Fruit fly (Drosophila melanogaster) whole organism, larva: ENCODE results near the gene plum.

Source experiments
- noc ChIP-seq: fragments of 200-800 bp; sonication (Bioruptor generic); optimal IDR thresholded peaks from 3 replicates; lab custom pipeline; 2019; ENCODE audit warnings: missing biosample characterization, mild to moderate bottlenecking, missing genetic modification characterization, moderate library complexity

The plum gene

DNA sequence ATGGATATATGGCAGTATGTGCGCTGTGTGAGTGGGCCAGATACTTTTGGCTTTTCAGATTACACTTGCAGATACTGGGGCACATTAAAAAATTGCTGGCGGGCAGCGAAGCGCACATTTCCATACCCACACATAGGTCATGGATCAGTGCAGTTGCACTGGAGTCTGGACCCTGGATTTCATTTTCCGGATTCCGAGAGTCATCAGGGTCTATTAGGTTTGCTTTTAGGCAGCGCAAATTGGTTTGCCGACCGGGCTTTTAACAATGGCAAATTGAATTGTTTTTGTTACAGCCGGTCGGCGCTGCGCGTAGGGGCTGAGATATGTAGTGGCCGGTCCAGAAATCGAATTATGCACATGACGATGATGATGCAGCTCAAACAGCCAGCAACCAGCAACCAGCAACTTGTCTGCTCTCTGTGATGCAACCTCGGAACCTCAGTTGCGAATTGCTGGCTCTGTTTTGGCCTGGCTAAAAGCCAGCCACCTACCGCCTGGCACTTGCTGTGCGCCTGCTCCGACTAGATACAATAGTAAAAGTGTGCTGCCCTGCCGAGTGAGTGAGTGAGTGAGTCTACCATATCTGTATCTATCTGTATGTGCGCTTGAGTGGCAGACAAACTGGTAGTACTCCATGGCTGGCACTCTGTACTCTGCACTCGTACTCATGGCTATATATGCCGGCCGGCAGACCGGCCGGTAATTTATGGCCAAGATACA is 7.9 kb upstream of the plum start:
- TF ChIP-seq noc: no peak

DNA sequence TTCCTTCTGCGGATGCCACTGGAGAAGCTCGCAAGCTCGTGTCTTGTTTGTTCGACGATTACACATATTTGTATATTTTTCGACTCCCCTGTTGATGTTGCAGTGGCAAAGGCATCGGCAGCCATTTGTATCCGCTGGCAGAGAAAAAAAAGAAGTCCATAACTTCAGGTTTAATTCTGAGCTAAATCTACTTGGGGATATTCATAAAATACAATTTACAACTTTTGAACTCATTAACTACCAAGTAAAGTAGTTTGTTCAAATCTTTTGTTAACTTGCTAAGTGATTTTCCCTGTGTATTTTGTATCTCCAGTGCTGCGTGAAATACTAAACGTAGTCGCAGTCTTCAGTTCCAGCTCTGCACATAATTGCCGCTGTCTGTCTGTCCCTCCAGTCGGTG is 7.1 kb upstream of the plum start:
- no peak for TF ChIP-seq noc

DNA sequence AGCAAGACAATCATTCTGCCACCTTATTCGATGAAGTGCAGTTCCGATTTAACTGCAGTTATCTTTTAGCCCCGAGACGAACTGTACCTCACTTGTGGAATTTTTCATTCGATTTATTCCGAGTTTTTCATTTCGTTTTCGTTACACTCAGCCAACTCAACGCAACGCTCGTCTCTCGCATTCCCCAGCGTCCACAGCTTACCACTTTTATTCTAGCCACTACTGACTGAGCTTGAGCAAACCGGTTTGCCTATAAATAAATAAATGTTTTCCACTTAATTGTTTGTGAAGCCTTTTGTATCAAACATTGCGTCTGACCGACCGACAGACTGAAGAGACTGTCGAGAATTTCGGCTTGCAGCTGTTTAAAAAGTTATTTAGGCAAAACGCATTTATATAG is 6.3 kb upstream of the plum start:
- TF ChIP-seq noc: no peak

DNA sequence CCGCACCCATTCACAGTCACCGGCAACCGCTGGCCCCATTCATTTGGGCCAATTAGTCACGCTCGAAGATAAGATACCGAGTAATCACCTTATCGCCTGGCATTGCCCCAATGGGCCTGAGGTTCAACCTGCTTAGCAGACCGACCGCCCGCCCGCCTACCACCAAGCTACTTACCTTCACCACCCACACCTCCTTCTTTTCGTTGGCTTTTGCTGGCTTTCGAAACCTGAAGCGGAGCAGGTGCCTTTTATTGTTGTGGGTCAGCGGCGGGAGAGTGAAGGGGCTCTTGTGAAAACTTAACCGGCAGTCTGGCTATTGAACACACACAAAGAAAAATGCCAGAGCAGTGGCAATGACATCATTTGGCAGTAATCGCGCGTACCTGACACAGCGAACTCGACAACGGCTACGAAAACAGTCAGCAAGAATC is 5.4 kb upstream of the plum start:
- peak; percentile 49 for TF ChIP-seq noc

DNA sequence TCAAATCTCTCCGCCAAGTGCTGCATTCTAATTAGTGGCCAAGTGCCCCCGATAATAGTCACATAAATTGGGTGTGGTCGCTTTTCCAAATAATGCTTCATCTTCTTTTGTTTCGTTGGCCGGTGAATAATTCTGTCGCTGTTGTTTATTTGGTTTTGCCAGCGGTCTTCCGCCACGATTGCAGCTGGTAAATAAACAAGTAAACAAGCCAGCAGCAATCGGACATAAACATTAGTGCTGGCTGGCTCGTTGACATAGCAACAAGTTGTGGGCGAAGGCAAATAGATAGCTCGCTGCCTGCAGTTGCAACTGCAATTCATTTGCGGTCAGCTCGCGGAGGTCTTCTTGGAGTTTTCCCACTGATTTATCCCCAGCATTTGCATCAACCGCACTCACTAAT is 4.1 kb upstream of the plum start:
- TF ChIP-seq noc: no peak

DNA sequence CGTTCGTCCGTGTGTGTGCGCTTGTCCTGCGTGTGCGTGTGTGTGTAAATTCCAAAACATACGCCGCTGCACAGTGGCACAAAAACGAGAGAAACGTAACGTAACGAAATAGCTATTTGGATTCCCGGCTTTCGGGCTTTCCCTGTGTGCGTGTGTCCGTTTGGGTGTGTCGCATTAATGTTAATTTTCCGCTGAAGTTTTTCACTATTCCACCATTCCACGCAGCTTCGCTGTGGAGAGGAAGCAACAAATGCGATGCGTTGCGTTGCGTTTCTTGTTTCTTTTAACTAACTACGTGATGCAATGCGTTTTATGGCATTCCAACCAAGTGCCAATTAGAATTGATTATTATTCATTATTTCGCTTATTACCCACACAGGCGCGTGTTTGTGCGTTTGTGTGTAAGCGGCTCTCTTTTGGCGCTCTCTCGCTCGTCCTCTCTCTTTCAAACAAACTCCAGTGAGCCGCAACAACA is 1.8 kb upstream of the plum start:
- no peak for TF ChIP-seq noc

DNA sequence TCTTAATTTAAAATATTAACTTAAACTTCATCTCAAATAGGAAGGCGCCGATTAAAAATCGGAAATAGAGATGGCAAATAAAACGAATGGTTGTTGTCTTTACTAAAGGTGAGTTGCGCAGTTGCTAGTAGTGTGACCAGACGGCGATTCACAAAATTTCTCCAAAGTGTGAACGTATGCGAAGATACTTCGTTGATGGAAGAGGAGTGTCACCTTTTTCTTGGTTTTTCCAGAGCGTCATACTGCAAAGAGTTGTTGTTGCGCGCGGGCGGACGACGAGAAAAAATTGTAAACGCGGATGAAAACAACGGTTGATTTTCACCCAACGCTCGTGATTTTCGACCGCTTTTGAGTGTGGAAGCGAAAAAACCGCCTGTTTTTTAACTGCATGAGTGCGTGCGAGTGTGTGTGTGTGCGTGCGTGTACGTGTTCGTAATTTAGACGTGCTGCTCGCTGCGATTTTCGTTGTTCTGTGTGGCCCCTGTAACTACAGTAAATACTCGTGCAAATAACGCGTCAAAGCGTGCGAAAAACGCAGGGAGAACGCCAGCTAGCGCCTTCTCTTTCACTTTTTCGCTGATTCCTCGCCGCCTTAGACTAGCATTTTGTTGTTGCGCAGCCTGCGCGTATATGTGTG is 1.2 kb upstream of the plum start, which contains the start of gene scrib:
scrib (plus strand) TSS at position 241 of the 637 bp plus-strand sequence.
- peak; percentile 1 for TF ChIP-seq noc

DNA sequence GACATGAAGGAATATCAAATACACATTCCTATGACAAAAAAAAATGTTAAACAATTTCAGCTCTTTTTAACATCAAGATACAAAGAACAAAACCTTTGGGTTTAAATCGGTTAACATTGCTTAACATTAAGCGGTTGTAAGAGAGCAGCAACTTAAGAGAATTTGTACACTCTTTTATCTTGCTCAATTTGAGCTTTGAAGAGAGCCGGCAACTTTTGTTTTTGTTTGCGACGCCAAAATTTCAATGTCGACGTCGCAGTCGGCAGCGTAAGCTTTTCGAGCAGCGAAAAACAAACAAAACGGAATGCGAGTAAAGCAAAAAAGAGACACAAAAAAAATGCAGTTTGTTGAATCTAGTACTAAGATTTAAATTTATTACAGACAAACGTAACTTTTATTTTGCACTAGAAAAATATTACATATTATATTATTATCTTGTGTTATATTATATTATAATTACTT is 582 bp upstream of the plum start:
- TF ChIP-seq noc: no peak

DNA sequence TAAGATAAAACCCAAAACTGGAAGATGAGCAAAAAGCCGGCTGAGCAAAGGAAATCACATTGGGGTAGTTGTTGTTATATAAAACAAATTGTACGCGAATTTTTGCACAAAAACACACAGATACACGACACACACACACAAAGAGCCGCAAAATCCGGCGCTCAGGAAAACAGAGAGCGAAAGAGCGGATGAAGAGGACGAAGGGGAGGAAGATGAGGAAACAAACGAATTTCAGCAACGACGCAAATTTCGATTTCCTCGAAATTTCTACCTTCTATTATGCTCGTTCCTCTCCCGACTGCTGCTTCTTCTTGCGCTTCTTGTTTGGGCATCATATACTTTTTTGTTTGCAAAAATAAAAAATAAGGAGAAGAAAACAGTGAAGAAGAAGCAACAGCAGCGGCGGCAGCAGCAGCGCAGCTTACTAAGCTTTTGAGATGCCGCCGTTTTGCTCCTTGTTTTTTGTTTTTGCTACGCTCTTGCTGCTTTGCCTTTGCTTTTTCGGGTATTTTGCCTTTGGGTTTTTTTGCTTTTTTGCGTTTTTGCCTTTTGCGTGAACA is 940 bp downstream of the plum start:
- TF ChIP-seq noc: no peak

DNA sequence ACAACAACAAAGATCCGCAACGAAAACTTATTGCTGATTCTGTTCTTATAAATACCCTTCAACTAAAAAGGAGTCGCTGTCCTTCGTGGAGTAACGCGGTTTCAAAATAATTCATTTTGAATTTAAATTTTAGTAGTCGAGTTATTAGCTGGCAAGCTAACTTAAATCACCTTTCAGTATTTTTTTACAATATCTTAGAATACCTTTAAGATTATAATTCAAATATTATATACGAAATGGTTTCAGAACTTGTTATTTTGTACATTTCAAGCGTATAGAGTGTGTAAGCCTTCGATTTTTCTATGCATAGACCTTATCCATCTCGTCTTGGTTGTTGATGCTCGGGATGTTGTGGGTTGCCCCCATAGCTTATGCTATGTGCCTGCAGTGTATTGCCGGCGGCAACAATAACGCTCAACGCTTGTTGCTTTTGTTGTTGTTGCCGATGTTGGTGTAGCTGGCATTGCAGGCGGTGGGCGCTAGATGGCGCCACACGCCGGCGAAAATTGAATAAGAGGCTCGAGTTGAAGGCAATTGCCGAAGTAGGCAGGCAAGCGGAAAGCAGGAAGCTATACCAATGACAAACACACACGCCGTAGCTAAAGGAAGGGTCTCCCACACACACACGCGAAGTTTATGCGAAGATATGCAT is 5.6 kb downstream of the plum start:
- no peak for TF ChIP-seq noc

DNA sequence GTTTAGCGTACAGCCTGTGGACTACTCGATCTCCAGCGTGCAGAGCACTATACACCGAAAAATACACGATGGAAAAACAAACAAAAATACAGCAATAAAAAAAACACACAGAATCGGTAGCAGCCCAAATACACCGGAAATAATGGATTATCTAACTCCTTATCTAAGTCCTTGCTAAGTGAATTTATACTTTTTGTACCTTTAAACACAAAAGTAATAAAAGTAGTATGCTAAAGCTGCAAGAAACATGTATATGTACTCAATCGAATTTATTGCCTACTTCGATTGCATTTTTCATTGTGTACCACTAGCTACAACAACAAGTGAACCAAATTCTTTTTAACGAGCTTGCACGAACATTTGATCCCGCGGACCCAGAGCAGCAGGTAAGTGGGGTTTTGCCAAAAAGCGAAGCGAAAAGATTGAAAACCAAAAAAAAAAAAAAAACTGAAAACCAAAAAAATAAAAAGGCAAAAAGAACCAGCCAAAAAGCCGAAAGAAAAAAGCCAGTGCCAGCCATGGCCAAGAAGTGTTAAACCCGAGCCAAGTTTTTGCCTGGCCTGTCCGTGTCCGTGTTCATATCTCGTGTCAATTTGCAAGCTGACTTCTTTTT is 12.8 kb downstream of the plum start:
- TF ChIP-seq noc: no peak

DNA sequence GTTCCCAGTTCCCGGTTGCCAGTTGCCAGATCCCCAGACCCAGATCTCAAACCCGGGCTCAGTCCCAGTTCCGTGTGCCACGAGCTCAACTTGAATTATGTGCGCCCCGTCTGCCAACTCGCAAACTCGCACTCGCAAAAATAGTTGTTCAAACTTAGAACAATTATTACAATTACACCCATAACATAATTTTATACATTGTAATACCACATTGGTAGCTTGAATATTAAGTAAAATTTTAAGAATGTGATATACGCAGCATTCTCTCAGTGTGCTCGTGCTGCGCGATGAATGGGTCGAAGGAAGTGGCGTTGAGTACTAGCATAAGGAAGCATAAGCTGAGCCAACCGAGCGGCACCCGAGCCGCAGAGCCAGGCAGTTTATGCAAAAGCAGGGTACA is 27.2 kb downstream of the plum start:
- no peak for TF ChIP-seq noc

DNA sequence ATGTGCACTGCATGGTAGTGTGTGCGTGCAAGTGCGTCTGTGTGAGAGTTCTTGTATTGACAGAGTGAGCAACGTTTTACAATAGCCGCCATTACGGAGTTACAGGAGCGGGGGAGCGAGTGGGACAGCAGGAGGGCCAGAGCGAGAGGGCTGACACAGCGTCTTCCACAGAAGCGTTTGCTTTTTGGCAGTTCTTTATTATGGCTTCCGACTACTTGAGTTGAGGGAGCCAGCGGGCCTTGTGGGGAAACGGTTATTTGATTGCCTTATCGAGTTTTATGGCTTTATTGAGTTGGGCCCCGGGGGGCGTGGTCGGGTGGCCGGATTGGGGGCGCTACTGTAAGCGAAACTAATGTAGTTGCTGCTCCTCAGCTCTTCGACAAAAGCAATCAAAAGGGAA is 31.7 kb downstream of the plum start:
- TF ChIP-seq noc: no peak

DNA sequence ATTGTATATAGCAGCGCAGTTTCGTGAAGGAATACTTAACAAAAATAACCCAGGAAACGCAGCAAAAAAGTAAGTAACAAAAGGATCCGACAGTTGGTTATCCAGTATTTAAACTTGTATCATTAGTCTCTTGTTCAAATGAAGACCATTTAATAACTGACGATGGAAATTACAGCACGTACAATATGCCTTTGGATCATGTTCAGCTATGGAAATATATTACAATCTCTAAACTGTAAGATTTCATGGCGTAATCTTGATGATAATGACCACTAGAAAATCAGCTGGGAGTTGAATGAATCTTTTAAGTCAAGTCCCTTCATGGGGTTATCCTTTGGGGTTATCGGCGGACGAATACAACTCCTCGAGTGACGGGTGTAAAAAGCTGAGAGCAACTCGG is 32.1 kb downstream of the plum start:
- no peak for TF ChIP-seq noc

DNA sequence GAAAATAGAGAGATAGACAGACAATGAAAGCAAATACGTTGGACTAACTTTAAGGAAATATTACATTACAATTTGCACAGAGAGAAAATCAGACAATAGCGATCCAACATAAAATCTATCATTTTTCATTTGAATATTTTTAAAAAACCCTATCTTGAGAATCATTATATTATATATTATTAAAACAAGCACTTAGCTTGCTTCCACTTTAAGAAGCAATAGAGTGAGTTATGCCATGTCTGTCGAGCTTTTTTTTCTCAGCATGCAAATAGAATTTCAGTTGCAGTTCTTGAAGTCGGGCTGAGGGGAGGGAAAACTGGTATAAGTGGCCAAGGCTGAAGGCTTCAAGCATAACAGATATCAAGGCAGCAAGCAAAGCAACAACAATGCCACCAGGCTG is 32.9 kb downstream of the plum start:
- no peak for TF ChIP-seq noc

DNA sequence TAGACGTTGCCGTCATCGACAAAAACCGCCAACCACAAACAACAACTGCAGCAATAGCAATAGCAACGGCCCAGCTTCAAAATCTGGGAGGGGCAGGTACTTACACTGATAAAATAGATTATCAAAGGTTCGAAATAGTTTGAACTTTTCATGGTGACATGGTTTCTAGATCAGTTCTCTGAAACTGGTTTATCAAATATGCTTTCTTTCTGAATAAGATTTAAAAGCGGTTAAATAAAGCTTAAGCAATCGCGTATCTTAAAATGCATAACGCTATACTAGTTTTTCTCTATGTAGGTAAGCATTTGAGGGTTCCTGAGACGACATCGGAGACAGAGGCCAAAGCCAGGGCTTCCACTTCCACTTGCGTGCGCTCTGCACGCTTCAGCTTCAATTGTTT is 34.7 kb downstream of the plum start:
- no peak for TF ChIP-seq noc

DNA sequence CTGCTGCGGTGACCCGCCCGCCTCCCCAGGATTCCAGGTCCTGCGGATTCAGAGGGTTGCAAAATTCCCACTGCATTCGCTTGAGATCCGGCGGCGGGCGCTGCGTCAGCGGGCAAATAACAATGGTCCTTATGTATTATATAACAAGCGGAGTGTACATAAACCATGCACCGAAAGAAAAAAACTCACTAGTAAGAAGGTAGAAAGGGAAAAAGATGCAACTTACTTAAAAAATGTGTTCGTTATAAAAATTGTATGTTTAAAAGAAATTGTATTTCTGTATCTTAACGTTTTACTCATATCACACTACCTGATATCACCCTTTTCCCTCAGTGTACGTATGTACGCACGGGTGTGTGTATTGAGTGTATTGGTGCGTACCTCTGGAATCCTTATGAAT is 35.9 kb downstream of the plum start:
- peak; percentile 9 for TF ChIP-seq noc
